Worm (Caenorhabditis elegans) whole organism, young adult: ENCODE results near the gene let-4.

Experiments
- F10E7.11 ChIP-seq: sonication (generic microtip); optimal IDR thresholded peaks from 2 replicates; lab custom pipeline; 2017; ENCODE audit warnings: mild to moderate bottlenecking, missing genetic modification characterization, moderate library complexity, missing compliant biosample characterization
- F33H1.4 ChIP-seq: fragments of 200-800 bp; sonication (Bioruptor generic); IDR thresholded peaks from 2 replicates; pipeline ENCODE4 v1.3.6; 2022; ENCODE audit warnings: missing genetic modification reagents, missing genetic modification characterization, missing compliant biosample characterization
- F55B11.4 ChIP-seq: sonication (generic microtip); optimal IDR thresholded peaks from 2 replicates; lab custom pipeline; 2016; ENCODE audit warnings: missing compliant biosample characterization, missing genetic modification characterization, borderline replicate concordance; ENCODE audit not compliant: insufficient read depth
- K11D2.4 ChIP-seq: fragments of 200-800 bp; sonication (Bioruptor generic); IDR thresholded peaks from 2 replicates; pipeline ENCODE4 v1.3.6; 2022; ENCODE audit warnings: missing genetic modification reagents, missing genetic modification characterization, missing compliant biosample characterization
- T07F8.4 ChIP-seq: sonication (generic microtip); optimal IDR thresholded peaks from 2 replicates; lab custom pipeline; 2016; ENCODE audit warnings: mild to moderate bottlenecking, missing genetic modification characterization, moderate library complexity, missing compliant biosample characterization
- Y53F4B.3 ChIP-seq: fragments of 200-800 bp; sonication (Bioruptor generic); IDR thresholded peaks from 2 replicates; pipeline ENCODE4 v1.3.6; 2022; ENCODE audit warnings: missing genetic modification reagents, missing genetic modification characterization, missing compliant biosample characterization
- Y53G8AR.9 ChIP-seq: fragments of 200-800 bp; sonication (Bioruptor generic); conservative IDR thresholded peaks from 2 replicates; pipeline ENCODE4 v1.3.6; 2022; ENCODE audit warnings: missing genetic modification reagents, missing genetic modification characterization, missing compliant biosample characterization
- Y56A3A.18 ChIP-seq: fragments of 200-800 bp; sonication (Bioruptor generic); IDR thresholded peaks from 2 replicates; pipeline ENCODE4 v1.3.6; 2022; ENCODE audit warnings: missing genetic modification reagents, missing genetic modification characterization, missing compliant biosample characterization
- aptf-3 ChIP-seq: fragments of 200-800 bp; sonication (Bioruptor generic); IDR thresholded peaks from 2 replicates; pipeline ENCODE4 v1.3.6; 2022; ENCODE audit warnings: missing genetic modification characterization, missing compliant biosample characterization
- attf-3 ChIP-seq: fragments of 200-800 bp; sonication (Bioruptor generic); conservative IDR thresholded peaks from 2 replicates; pipeline ENCODE4 v1.3.6; 2022; ENCODE audit warnings: missing genetic modification reagents, missing genetic modification characterization, missing compliant biosample characterization
- ceh-58 ChIP-seq: fragments of 200-800 bp; sonication (Bioruptor generic); IDR thresholded peaks from 2 replicates; pipeline ENCODE4 v1.3.6; 2022; ENCODE audit warnings: missing genetic modification characterization, missing compliant biosample characterization
- die-1 ChIP-seq: sonication (generic microtip); optimal IDR thresholded peaks from 2 replicates; lab custom pipeline; 2016; ENCODE audit warnings: missing genotype, mild to moderate bottlenecking, missing genetic modification characterization, missing compliant biosample characterization
- dox-1 ChIP-seq: fragments of 200-800 bp; sonication (Bioruptor generic); IDR thresholded peaks from 2 replicates; pipeline ENCODE4 v1.3.6; 2022; ENCODE audit warnings: missing genetic modification reagents, missing genetic modification characterization, missing compliant biosample characterization
- dpff-1 ChIP-seq: sonication (generic microtip); optimal IDR thresholded peaks from 2 replicates; lab custom pipeline; 2017; ENCODE audit warnings: mild to moderate bottlenecking, missing genetic modification characterization, missing compliant biosample characterization
- hlh-12 ChIP-seq: sonication (generic microtip); optimal IDR thresholded peaks from 2 replicates; lab custom pipeline; 2016; ENCODE audit warnings: missing genetic modification characterization, missing compliant biosample characterization
- hlh-26 ChIP-seq: fragments of 200-800 bp; sonication (Bioruptor generic); conservative IDR thresholded peaks from 2 replicates; pipeline ENCODE4 v1.3.6; 2022; ENCODE audit warnings: missing genetic modification reagents, missing genetic modification characterization, missing compliant biosample characterization
- hmg-20 ChIP-seq: fragments of 200-800 bp; sonication (Bioruptor generic); IDR thresholded peaks from 2 replicates; pipeline ENCODE4 v1.3.6; 2022; ENCODE audit warnings: missing genetic modification reagents, missing genetic modification characterization, missing compliant biosample characterization
- lsl-1 ChIP-seq: fragments of 200-800 bp; sonication (Bioruptor generic); optimal IDR thresholded peaks from 2 replicates; lab custom pipeline; 2018; ENCODE audit warnings: mild to moderate bottlenecking, missing genetic modification characterization, moderate library complexity, missing compliant biosample characterization
- madf-3 ChIP-seq: fragments of 200-800 bp; sonication (Bioruptor generic); IDR thresholded peaks from 2 replicates; pipeline ENCODE4 v1.3.6; 2022; ENCODE audit warnings: missing genetic modification reagents, missing genetic modification characterization, missing compliant biosample characterization
- madf-8 ChIP-seq: fragments of 200-800 bp; sonication (Bioruptor generic); conservative IDR thresholded peaks from 2 replicates; pipeline ENCODE4 v1.3.6; 2022; ENCODE audit warnings: missing genetic modification reagents, missing genetic modification characterization, missing compliant biosample characterization
- mel-28 ChIP-seq: sonication (generic microtip); optimal IDR thresholded peaks from 2 replicates; lab custom pipeline; 2016; ENCODE audit warnings: borderline replicate concordance, mild to moderate bottlenecking, missing genetic modification characterization, missing compliant biosample characterization
- nfya-2 ChIP-seq: fragments of 200-800 bp; sonication (Bioruptor generic); IDR thresholded peaks from 2 replicates; pipeline ENCODE4 v1.3.6; 2022; ENCODE audit warnings: missing genetic modification reagents, missing genetic modification characterization, missing compliant biosample characterization
- repo-1 ChIP-seq: sonication (generic microtip); optimal IDR thresholded peaks from 2 replicates; lab custom pipeline; 2017; ENCODE audit warnings: mild to moderate bottlenecking, missing genetic modification characterization, missing compliant biosample characterization
- snpc-3.4 ChIP-seq: sonication (generic microtip); optimal IDR thresholded peaks from 2 replicates; lab custom pipeline; 2017; ENCODE audit warnings: missing genetic modification characterization, mild to moderate bottlenecking, missing compliant biosample characterization, antibody characterized with exemption, moderate library complexity, missing genotype, missing genetic modification reagents
- snpc-4 ChIP-seq, 5 experiments: fragments of 150-350 bp in 1 of 5; sonication (generic microtip) in 4 of 5; optimal IDR thresholded peaks; 2 replicates each; lab custom pipeline; 2014 to 2018; ENCODE audit warnings: missing genetic modification characterization in 5 of 5, missing biosample characterization in 3 of 5, antibody characterized with exemption in 2 of 5, mild to moderate bottlenecking in 2 of 5, missing compliant biosample characterization in 2 of 5, missing genotype in 2 of 5, moderate library complexity in 2 of 5, missing genetic modification reagents in 1 of 5
- unc-62 ChIP-seq: fragments of 150-350 bp; optimal IDR thresholded peaks from 2 replicates; lab custom pipeline; 2014; ENCODE audit warnings: missing biosample characterization, missing genetic modification reagents, missing genetic modification characterization
- xnd-1 ChIP-seq: sonication (generic microtip); optimal IDR thresholded peaks from 2 replicates; lab custom pipeline; 2016; ENCODE audit warnings: missing genotype, missing genetic modification reagents, missing genetic modification characterization, missing compliant biosample characterization
- ztf-26 ChIP-seq: sonication (generic microtip); optimal IDR thresholded peaks from 2 replicates; lab custom pipeline; 2017; ENCODE audit warnings: missing genetic modification characterization, missing compliant biosample characterization
- ztf-3 ChIP-seq: fragments of 200-800 bp; sonication (Bioruptor generic); optimal IDR thresholded peaks from 2 replicates; lab custom pipeline; 2018; ENCODE audit warnings: mild to moderate bottlenecking, missing genetic modification characterization, missing compliant biosample characterization
- ztf-6 ChIP-seq: fragments of 200-800 bp; sonication (Bioruptor generic); IDR thresholded peaks from 2 replicates; pipeline ENCODE4 v1.3.6; 2022; ENCODE audit warnings: missing genetic modification reagents, missing genetic modification characterization, missing compliant biosample characterization

let-4 gene

ce11 chrX:14568258-14568763 lies 9.4 kb upstream of the let-4 start:
- TF ChIP-seq aptf-3 (GFP tag; lab: Robert Waterston, UW) (no peak), snpc-4 (GFP tag; optimal IDR thresholded peaks at IDR 0.05; lab: Kevin White, UChicago) (no peak), snpc-4 (tag; optimal IDR thresholded peaks at IDR 0.05; lab: Kevin White, UChicago) (no peak), Y53G8AR.9 (GFP tag; lab: Robert Waterston, UW) (no peak), nfya-2 (GFP tag; lab: Robert Waterston, UW) (no peak), dpff-1 (tag; lab: Kevin White, UChicago) (no peak), F55B11.4 (tag; lab: Kevin White, UChicago) (no peak), mel-28 (tag; lab: Kevin White, UChicago) (no peak), T07F8.4 (tag; lab: Kevin White, UChicago) (no peak), madf-8 (GFP tag; lab: Robert Waterston, UW) (no peak), hmg-20 (no peak), ztf-3 (GFP tag; lab: Kevin White, UChicago) (no peak), Y56A3A.18 (GFP tag; lab: Robert Waterston, UW) (no peak)

ce11 chrX:14571277-14571676 lies 6.5 kb upstream of the let-4 start:
- no peak for TF ChIP-seq dox-1
- no peak for TF ChIP-seq madf-3 (GFP tag; lab: Robert Waterston, UW)
- no peak for TF ChIP-seq hlh-26 (GFP tag; lab: Robert Waterston, UW)
- TF ChIP-seq, all 124 proteins: peak for 0

ce11 chrX:14572419-14572818 lies 5.3 kb upstream of the let-4 start, which contains the start of gene lron-1:
lron-1 (plus strand) TSS chrX:14572719.
- TF ChIP-seq F10E7.11 (tag; lab: Kevin White, UChicago) = no peak
- no peak for TF ChIP-seq xnd-1

ce11 chrX:14575920-14576319 lies 1.8 kb upstream of the let-4 start:
- peak; percentile 70 for TF ChIP-seq unc-62 (GFP tag; lab: Kevin White, UChicago)
- TF ChIP-seq repo-1 (tag; lab: Kevin White, UChicago) = no peak
- TF ChIP-seq die-1 (tag; lab: Kevin White, UChicago) = no peak
- TF ChIP-seq, all 124 proteins: peak for 1

- no peak for TF ChIP-seq dpff-1 (tag; lab: Kevin White, UChicago)
- TF ChIP-seq F33H1.4 = no peak
- TF ChIP-seq mel-28 (tag; lab: Kevin White, UChicago) = no peak
- no peak for TF ChIP-seq ztf-26
- no peak for TF ChIP-seq ceh-58
- TF ChIP-seq hlh-12 (tag; lab: Kevin White, UChicago) = no peak
- no peak for TF ChIP-seq lsl-1 (GFP tag; lab: Kevin White, UChicago)
- no peak for TF ChIP-seq Y53F4B.3
- no peak for TF ChIP-seq ztf-6 (GFP tag; lab: Robert Waterston, UW)
- no peak for TF ChIP-seq F10E7.11 (tag; lab: Kevin White, UChicago)
- no peak for TF ChIP-seq snpc-3.4
- TF ChIP-seq attf-3 (GFP tag; lab: Robert Waterston, UW) = no peak
- TF ChIP-seq K11D2.4 (GFP tag; lab: Robert Waterston, UW) = no peak
- TF ChIP-seq, all 124 proteins: peak for 0
Measured at ce11 chrX:14580853-14581252, 3.1 kb downstream of the let-4 start.
